Fruit fly (Drosophila melanogaster): Measurements from ENCODE around the gene CG42680.

dm6 chr2L:14599058-14599789 is 11.2 kb upstream of the CG42680 start:
- TF ChIP-seq Myb (GFP tag; optimal IDR thresholded peaks at IDR 0.05), result no peak
- TF ChIP-seq CG14050 (GFP tag; IDR thresholded peaks at IDR 0.05), result no peak
